Fruit fly (Drosophila melanogaster) whole organism, embryonic: ENCODE results near the gene CG34301.
A peak's percentile ranks its signal among the peaks of the same experiment; 100 is the strongest.

ENCODE experiments used
- Aef1 ChIP-seq: fragments of 200-800 bp; sonication (Bioruptor generic); IDR thresholded peaks from 3 replicates; pipeline ENCODE4 v1.3.6; 2022; ENCODE audit warnings: missing biosample characterization, missing genetic modification characterization
- Atf3 ChIP-seq: fragments of 200-800 bp; sonication (Bioruptor generic); optimal IDR thresholded peaks from 3 replicates; lab custom pipeline; 2016; ENCODE audit warnings: missing biosample characterization, missing genetic modification characterization
- CG10366 ChIP-seq: fragments of 200-800 bp; sonication (Bioruptor generic); IDR thresholded peaks from 2 replicates; pipeline ENCODE4 v1.3.6; 2022; ENCODE audit warnings: missing biosample characterization, missing genetic modification characterization
- CG10565 ChIP-seq: fragments of 200-800 bp; sonication (Bioruptor generic); optimal IDR thresholded peaks from 3 replicates; lab custom pipeline; 2016; ENCODE audit warnings: missing biosample characterization, mild to moderate bottlenecking, missing genetic modification characterization
- CG11696 ChIP-seq: fragments of 200-800 bp; sonication (Bioruptor generic); IDR thresholded peaks from 2 replicates; pipeline ENCODE4 v1.3.6; 2022; ENCODE audit warnings: missing biosample characterization, missing genetic modification characterization
- CG12744 ChIP-seq: fragments of 200-800 bp; sonication (Bioruptor generic); optimal IDR thresholded peaks from 2 replicates; lab custom pipeline; 2016; ENCODE audit warnings: missing biosample characterization, missing genetic modification characterization
- CG14965 ChIP-seq: fragments of 200-800 bp; sonication (Bioruptor generic); optimal IDR thresholded peaks from 2 replicates; lab custom pipeline; 2016; ENCODE audit warnings: missing biosample characterization, missing genetic modification characterization, borderline replicate concordance
- CG15479 ChIP-seq: fragments of 200-800 bp; sonication (Bioruptor generic); optimal IDR thresholded peaks from 3 replicates; lab custom pipeline; 2019; ENCODE audit warnings: missing biosample characterization, mild to moderate bottlenecking, missing genetic modification characterization, moderate library complexity
- CG17568 ChIP-seq: fragments of 200-800 bp; sonication (Bioruptor generic); optimal IDR thresholded peaks from 2 replicates; lab custom pipeline; 2018; ENCODE audit warnings: missing biosample characterization, mild to moderate bottlenecking, missing genetic modification characterization, moderate library complexity
- CG17912 ChIP-seq: fragments of 200-800 bp; sonication (Bioruptor generic); optimal IDR thresholded peaks from 2 replicates; lab custom pipeline; 2018; ENCODE audit warnings: missing biosample characterization, mild to moderate bottlenecking, missing genetic modification characterization
- CG1792 ChIP-seq: fragments of 200-800 bp; sonication (Bioruptor generic); optimal IDR thresholded peaks from 2 replicates; lab custom pipeline; 2016; ENCODE audit warnings: missing biosample characterization, missing genetic modification characterization
- CG18599 ChIP-seq: fragments of 200-800 bp; sonication (Bioruptor generic); optimal IDR thresholded peaks from 3 replicates; lab custom pipeline; 2017; ENCODE audit warnings: missing biosample characterization, missing genetic modification characterization, mild to moderate bottlenecking, moderate library complexity, missing genetic modification reagents
- CG2116 ChIP-seq: fragments of 200-800 bp; sonication (Bioruptor generic); optimal IDR thresholded peaks from 3 replicates; lab custom pipeline; 2018; ENCODE audit warnings: missing biosample characterization, mild to moderate bottlenecking, missing genetic modification characterization
- CG2875 ChIP-seq: fragments of 200-800 bp; sonication (Bioruptor generic); optimal IDR thresholded peaks from 2 replicates; lab custom pipeline; 2017; ENCODE audit warnings: missing biosample characterization, mild to moderate bottlenecking, missing genetic modification characterization, missing genetic modification reagents
- CG31224 ChIP-seq: fragments of 200-800 bp; sonication (Bioruptor generic); IDR thresholded peaks from 2 replicates; pipeline ENCODE4 v1.3.6; 2022; ENCODE audit warnings: missing biosample characterization, missing genetic modification characterization
- CG33213 ChIP-seq: fragments of 200-800 bp; sonication (Bioruptor generic); optimal IDR thresholded peaks from 3 replicates; lab custom pipeline; 2016; ENCODE audit warnings: missing biosample characterization, missing genetic modification characterization
- CG4360 ChIP-seq: fragments of 200-800 bp; sonication (Bioruptor generic); IDR thresholded peaks from 2 replicates; pipeline ENCODE4 v1.3.6; 2022; ENCODE audit warnings: missing biosample characterization, missing genetic modification characterization
- CG4617 ChIP-seq: fragments of 200-800 bp; sonication (Bioruptor generic); optimal IDR thresholded peaks from 3 replicates; lab custom pipeline; 2016; ENCODE audit warnings: missing biosample characterization, missing genetic modification characterization, borderline replicate concordance
- CG6854 ChIP-seq: fragments of 200-800 bp; sonication (Bioruptor generic); optimal IDR thresholded peaks from 3 replicates; lab custom pipeline; 2017; ENCODE audit warnings: missing biosample characterization, mild to moderate bottlenecking, missing genetic modification characterization
- CG8281 ChIP-seq: fragments of 200-800 bp; sonication (Bioruptor generic); optimal IDR thresholded peaks from 2 replicates; lab custom pipeline; 2018; ENCODE audit warnings: missing biosample characterization, mild to moderate bottlenecking, missing genetic modification characterization, moderate library complexity
- CG8359 ChIP-seq: fragments of 200-800 bp; sonication (Bioruptor generic); optimal IDR thresholded peaks from 2 replicates; lab custom pipeline; 2017; ENCODE audit warnings: missing biosample characterization, mild to moderate bottlenecking, missing genetic modification characterization, borderline replicate concordance
- D19A ChIP-seq: fragments of 200-800 bp; optimal IDR thresholded peaks from 3 replicates; lab custom pipeline; 2019; ENCODE audit warnings: missing biosample characterization, mild to moderate bottlenecking, missing genetic modification characterization, moderate library complexity
- D19B ChIP-seq: fragments of 200-800 bp; sonication (Bioruptor generic); optimal IDR thresholded peaks from 2 replicates; lab custom pipeline; 2017; ENCODE audit warnings: missing biosample characterization, mild to moderate bottlenecking, missing genetic modification characterization
- Drgx ChIP-seq: fragments of 200-800 bp; sonication (Bioruptor generic); IDR thresholded peaks from 2 replicates; pipeline ENCODE4 v1.3.6; 2022; ENCODE audit warnings: missing biosample characterization, missing genetic modification characterization
- HmgZ ChIP-seq: fragments of 200-800 bp; sonication (Bioruptor generic); optimal IDR thresholded peaks from 2 replicates; lab custom pipeline; 2018; ENCODE audit warnings: missing biosample characterization, mild to moderate bottlenecking, missing genetic modification characterization
- Hmr ChIP-seq: fragments of 200-800 bp; sonication (Bioruptor generic); optimal IDR thresholded peaks from 3 replicates; lab custom pipeline; 2017; ENCODE audit warnings: mild to moderate bottlenecking, missing biosample characterization, missing genetic modification reagents, missing genetic modification characterization
- Hmx ChIP-seq: fragments of 200-800 bp; sonication (Bioruptor generic); optimal IDR thresholded peaks from 2 replicates; lab custom pipeline; 2016; ENCODE audit warnings: missing biosample characterization, missing genetic modification characterization
- Hr39 ChIP-seq: fragments of >200 bp; optimal IDR thresholded peaks from 2 replicates; lab custom pipeline; 2017
- Hr51 ChIP-seq, 2 experiments: fragments of 200-800 bp; sonication (Bioruptor generic); optimal IDR thresholded peaks; 2 replicates in 1 of 2; 3 replicates in 1 of 2; lab custom pipeline; 2016 to 2018; ENCODE audit warnings: missing biosample characterization in 2 of 2, missing genetic modification characterization in 2 of 2, mild to moderate bottlenecking in 1 of 2, moderate library complexity in 1 of 2
- Hsf ChIP-seq: fragments of 200-800 bp; sonication (Bioruptor generic); optimal IDR thresholded peaks from 3 replicates; lab custom pipeline; 2016; ENCODE audit warnings: missing biosample characterization, missing genetic modification characterization
- Taf1 ChIP-seq: fragments of 200-800 bp; sonication (Bioruptor generic); IDR thresholded peaks from 2 replicates; pipeline ENCODE4 v1.3.6; 2022; ENCODE audit warnings: missing biosample characterization, missing genetic modification characterization
- az2 ChIP-seq: fragments of 200-800 bp; sonication (Bioruptor generic); optimal IDR thresholded peaks from 3 replicates; lab custom pipeline; 2016; ENCODE audit warnings: missing biosample characterization, missing genetic modification characterization
- crp ChIP-seq, 2 experiments: fragments of 200-800 bp; sonication (Bioruptor generic); optimal IDR thresholded peaks; 2 replicates in 1 of 2; 3 replicates in 1 of 2; lab custom pipeline; 2017; ENCODE audit warnings: missing biosample characterization in 2 of 2, missing genetic modification characterization in 2 of 2, mild to moderate bottlenecking in 1 of 2, moderate library complexity in 1 of 2
- fd3F ChIP-seq: fragments of 200-800 bp; sonication (Bioruptor generic); optimal IDR thresholded peaks from 2 replicates; lab custom pipeline; 2018; ENCODE audit warnings: missing biosample characterization, mild to moderate bottlenecking, missing genetic modification characterization, moderate library complexity
- gcm ChIP-seq: fragments of 200-800 bp; sonication (Bioruptor generic); optimal IDR thresholded peaks from 2 replicates; lab custom pipeline; 2019; ENCODE audit warnings: missing biosample characterization, mild to moderate bottlenecking, missing genetic modification characterization, moderate library complexity
- h ChIP-seq: fragments of >200 bp; optimal IDR thresholded peaks from 2 replicates; lab custom pipeline; 2017
- kay ChIP-seq: fragments of 200-800 bp; sonication (Bioruptor generic); optimal IDR thresholded peaks from 2 replicates; lab custom pipeline; 2016; ENCODE audit warnings: missing biosample characterization, missing genetic modification characterization
- lilli ChIP-seq: fragments of 200-800 bp; sonication (Bioruptor generic); optimal IDR thresholded peaks from 3 replicates; lab custom pipeline; 2016; ENCODE audit warnings: missing biosample characterization, missing genetic modification characterization
- mam ChIP-seq: fragments of 200-800 bp; sonication (Bioruptor generic); optimal IDR thresholded peaks from 3 replicates; lab custom pipeline; 2016; ENCODE audit warnings: missing biosample characterization, missing genetic modification characterization
- mld ChIP-seq: fragments of 200-800 bp; sonication (Bioruptor generic); IDR thresholded peaks from 3 replicates; pipeline ENCODE4 v1.3.6; 2022; ENCODE audit warnings: missing biosample characterization, missing genetic modification characterization; ENCODE audit not compliant: partially characterized antibody
- nerfin-2 ChIP-seq: fragments of 200-800 bp; sonication (Bioruptor generic); IDR thresholded peaks from 2 replicates; pipeline ENCODE4 v1.3.6; 2022; ENCODE audit warnings: missing biosample characterization, missing genetic modification characterization; ENCODE audit not compliant: partially characterized antibody
- onecut ChIP-seq: fragments of 200-800 bp; sonication (Bioruptor generic); IDR thresholded peaks from 2 replicates; pipeline ENCODE4 v1.3.6; 2022; ENCODE audit warnings: missing biosample characterization, missing genetic modification characterization
- pfk ChIP-seq: fragments of 200-800 bp; sonication (Bioruptor generic); optimal IDR thresholded peaks from 2 replicates; lab custom pipeline; 2018; ENCODE audit warnings: missing biosample characterization, mild to moderate bottlenecking, missing genetic modification characterization, moderate library complexity
- schlank ChIP-seq: fragments of 200-800 bp; sonication (Bioruptor generic); optimal IDR thresholded peaks from 2 replicates; lab custom pipeline; 2018; ENCODE audit warnings: missing biosample characterization, mild to moderate bottlenecking, missing genetic modification characterization
- scrt ChIP-seq: fragments of 200-800 bp; sonication (Bioruptor generic); optimal IDR thresholded peaks from 2 replicates; lab custom pipeline; 2018; ENCODE audit warnings: missing biosample characterization, mild to moderate bottlenecking, missing genetic modification characterization, moderate library complexity
- tll ChIP-seq, 2 experiments: fragments of 200-800 bp in 1 of 2; fragments of >200 bp in 1 of 2; sonication (Bioruptor generic) in 1 of 2; optimal IDR thresholded peaks; 2 replicates each; lab custom pipeline; 2017 to 2019; ENCODE audit warnings: missing biosample characterization in 2 of 2, missing genetic modification characterization in 2 of 2, mild to moderate bottlenecking in 1 of 2, moderate library complexity in 1 of 2
- ttk ChIP-seq: fragments of 200-800 bp; sonication (Bioruptor generic); IDR thresholded peaks from 2 replicates; pipeline ENCODE4 v2.1.2; 2022; ENCODE audit warnings: missing biosample characterization, missing genetic modification characterization
- zf30C ChIP-seq: fragments of 200-800 bp; sonication (Bioruptor generic); optimal IDR thresholded peaks from 3 replicates; lab custom pipeline; 2018; ENCODE audit warnings: missing biosample characterization, mild to moderate bottlenecking, missing genetic modification characterization

Gene CG34301

dm6 chr3R:8810397-8811184 lies 37.4 kb downstream of the CG34301 start (continued):
- peak; percentile 91 for TF ChIP-seq CG18599 (GFP tag; lab: Kevin White, UChicago)
- no peak for TF ChIP-seq CG10565 (GFP tag; lab: Kevin White, UChicago)
- no peak for TF ChIP-seq mld (GFP tag; lab: Robert Waterston, UW)
- peak; percentile 69 for TF ChIP-seq mam
- peak; percentile 88 for TF ChIP-seq CG15479 (GFP tag; lab: Kevin White, UChicago)
- peak; percentile 60 for TF ChIP-seq Atf3 (GFP tag; lab: Kevin White, UChicago)
- TF ChIP-seq Hmx (GFP tag; lab: Kevin White, UChicago), result no peak
- peak; percentile 87 for TF ChIP-seq CG1792 (GFP tag; lab: Kevin White, UChicago)
- TF ChIP-seq tll (GFP tag; optimal IDR thresholded peaks at IDR 0.05; lab: Kevin White, UChicago), result peak in 1 of 2 experiments; percentile 24
- no peak for TF ChIP-seq Hr39 (lab: Kevin White, UChicago)
- peak; percentile 86 for TF ChIP-seq onecut (GFP tag; lab: Robert Waterston, UW)
- TF ChIP-seq CG14965 (GFP tag; lab: Kevin White, UChicago), result peak; percentile 67
- peak; percentile 57 to 78 for TF ChIP-seq Hr51 (GFP tag; optimal IDR thresholded peaks at IDR 0.05; lab: Kevin White, UChicago)
- peak; percentile 93 for TF ChIP-seq schlank (tag; lab: Kevin White, UChicago)
- TF ChIP-seq CG4360 (GFP tag; lab: Robert Waterston, UW), result peak; percentile 72
- TF ChIP-seq CG8281, result peak; percentile 71
- peak; percentile 82 for TF ChIP-seq CG6854
- peak; percentile 59 for TF ChIP-seq D19A (tag; lab: Kevin White, UChicago)
- no peak for TF ChIP-seq h
- TF ChIP-seq Drgx (GFP tag; lab: Robert Waterston, UW), result peak; percentile 76
- peak; percentile 53; the same call in 1 of the 2 replicates for TF ChIP-seq CG10366
- peak; percentile 84 for TF ChIP-seq CG33213
- no peak; the same call in 1 of the 2 replicates for TF ChIP-seq ttk (GFP tag; lab: Robert Waterston, UW)
- TF ChIP-seq crp (GFP tag; optimal IDR thresholded peaks at IDR 0.05; lab: Kevin White, UChicago), result peak in 1 of 2 experiments; percentile 46
- TF ChIP-seq CG2875, result peak; percentile 93
- peak; percentile 64 for TF ChIP-seq CG31224 (GFP tag; lab: Robert Waterston, UW)
- TF ChIP-seq Hmr (GFP tag; lab: Kevin White, UChicago), result peak; percentile 94
- TF ChIP-seq CG11696 (GFP tag; lab: Robert Waterston, UW), result peak; percentile 73
- peak; percentile 29 for TF ChIP-seq CG4617 (GFP tag; lab: Kevin White, UChicago)
- peak; percentile 92 for TF ChIP-seq CG8359
- TF ChIP-seq CG2116 (GFP tag; lab: Kevin White, UChicago), result peak; percentile 52
- peak; percentile 73 for TF ChIP-seq scrt
- 0 out of 2 replicates have a peak, but pooled peaks have one; percentile 44 for TF ChIP-seq Taf1 (GFP tag; lab: Robert Waterston, UW)
- peak; percentile 43 for TF ChIP-seq kay
- TF ChIP-seq gcm (GFP tag; lab: Kevin White, UChicago), result peak; percentile 94
- peak; percentile 73 for TF ChIP-seq CG12744 (GFP tag; lab: Kevin White, UChicago)
- peak; percentile 97 for TF ChIP-seq HmgZ (tag; lab: Kevin White, UChicago)
- TF ChIP-seq nerfin-2 (GFP tag; lab: Robert Waterston, UW), result no peak
- peak; percentile 98 for TF ChIP-seq CG17912 (GFP tag; lab: Kevin White, UChicago)
- peak; percentile 45 for TF ChIP-seq lilli (GFP tag; lab: Kevin White, UChicago)
- TF ChIP-seq az2, result peak; percentile 41
- peak; percentile 68 for TF ChIP-seq fd3F
- peak; percentile 96 for TF ChIP-seq CG17568 (GFP tag; lab: Kevin White, UChicago)
- peak; percentile 27 for TF ChIP-seq Hsf
- no peak for TF ChIP-seq D19B
- TF ChIP-seq zf30C (GFP tag; lab: Kevin White, UChicago), result peak; percentile 46
- no peak for TF ChIP-seq Aef1 (GFP tag; lab: Robert Waterston, UW)
- peak; percentile 87 for TF ChIP-seq pfk (GFP tag; lab: Kevin White, UChicago)
